Fruit fly (Drosophila melanogaster) S2 (cell line): ENCODE measurements around the gene CG42397.

Experiments
- CG8478 ChIP-seq: fragments of >200 bp; optimal IDR thresholded peaks from 2 replicates; lab custom pipeline; 2018
- CTCF ChIP-seq, 2 experiments: fragments of >200 bp; optimal IDR thresholded peaks; 2 replicates each; lab custom pipeline; 2018

- TF ChIP-seq CG8478 (lab: Kevin White, UChicago), result no peak
- no peak for TF ChIP-seq CTCF (optimal IDR thresholded peaks at IDR 0.05; lab: Kevin White, UChicago)
Measured at dm6 chr3L:11997959-11998358, 24.4 kb upstream of the CG42397 start, which contains the start of gene Grip163.
